Worm (Caenorhabditis elegans) whole organism, L2 larva: ENCODE measurements around the gene fipr-10.

Source experiments
- gmeb-1 ChIP-seq: fragments of 150-350 bp; optimal IDR thresholded peaks from 2 replicates; lab custom pipeline; 2014; ENCODE audit warnings: missing biosample characterization, missing genetic modification characterization
- lin-39 ChIP-seq: fragments of 150-350 bp; optimal IDR thresholded peaks from 2 replicates; lab custom pipeline; 2014; ENCODE audit warnings: missing biosample characterization, missing genetic modification reagents, missing genetic modification characterization
- lsy-2 ChIP-seq, 2 experiments: fragments of 150-350 bp in 1 of 2; sonication (generic microtip) in 1 of 2; optimal IDR thresholded peaks; 2 replicates each; lab custom pipeline; 2014 to 2017; ENCODE audit warnings: missing biosample characterization in 2 of 2, missing genetic modification characterization in 2 of 2
- nhr-11 ChIP-seq: fragments of 150-350 bp; optimal IDR thresholded peaks from 2 replicates; lab custom pipeline; 2014; ENCODE audit warnings: missing biosample characterization, missing genetic modification characterization

DNA sequence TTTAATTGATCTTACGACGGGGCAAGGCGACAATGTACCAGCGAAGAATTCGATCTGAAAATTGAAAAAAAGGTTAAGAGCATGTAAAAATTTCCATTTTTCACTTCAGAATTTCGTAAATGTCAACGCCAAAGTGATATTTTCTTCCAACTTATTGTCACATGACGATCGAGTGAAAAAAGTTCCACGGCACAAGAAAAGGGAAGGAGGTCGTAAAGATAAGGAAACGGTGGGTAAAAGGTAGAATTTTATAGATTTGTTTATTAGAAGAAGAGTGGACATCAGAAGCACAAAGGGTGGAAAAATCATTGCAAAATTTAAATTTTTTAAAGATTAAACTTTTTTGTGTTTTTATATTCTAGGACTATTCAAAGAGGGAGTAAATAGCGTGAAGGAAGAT, 14.0 kb downstream of the fipr-10 start:
- TF ChIP-seq lsy-2 (tag; optimal IDR thresholded peaks at IDR 0.05; lab: Kevin White, UChicago) (no peak), gmeb-1 (tag; lab: Kevin White, UChicago) (peak; percentile 37), nhr-11 (tag; lab: Kevin White, UChicago) (no peak), lin-39 (tag; lab: Kevin White, UChicago) (no peak)
